Worm (Caenorhabditis elegans): Measurements from ENCODE around the gene pdtf-1.
A peak's percentile ranks its signal among the peaks of the same experiment; 100 is the strongest.

The pdtf-1 gene

ce11 chrIV:8481308-8481707 lies 48.5 kb downstream of the pdtf-1 start, which contains the start of gene spp-8 (continued):
- no peak for TF ChIP-seq sem-4 (tag; optimal IDR thresholded peaks at IDR 0.05)
- TF ChIP-seq unc-55 (GFP tag; optimal IDR thresholded peaks at IDR 0.05) = no peak
- peak; percentile 40 for TF ChIP-seq gmeb-1 (tag; optimal IDR thresholded peaks at IDR 0.05)
- no peak for TF ChIP-seq nhr-23 (tag; optimal IDR thresholded peaks at IDR 0.05)
- TF ChIP-seq C34F6.9 (tag; optimal IDR thresholded peaks at IDR 0.05) = no peak
- no peak for TF ChIP-seq lin-11 (tag; optimal IDR thresholded peaks at IDR 0.05)

DNA sequence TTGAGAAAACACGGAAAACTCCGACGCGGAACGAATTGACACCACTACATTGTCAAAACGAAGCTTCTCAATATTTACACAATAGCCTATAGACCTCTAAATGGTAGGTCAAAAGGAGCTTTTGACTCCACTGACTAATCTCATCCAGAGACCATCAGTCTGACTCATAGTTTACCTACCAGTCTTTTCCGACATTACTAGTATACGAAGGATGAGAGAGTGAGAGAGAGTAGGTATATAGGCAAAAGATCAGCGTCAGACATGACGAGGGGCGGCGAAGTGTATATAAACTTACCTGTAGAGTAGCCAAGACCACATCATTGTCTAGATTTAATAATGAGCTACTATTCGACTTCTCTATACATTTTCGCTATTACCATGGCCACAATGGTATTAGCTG lies 54.3 kb downstream of the pdtf-1 start, which contains the start of gene srlf-3:
TSS of gene srlf-3 (plus strand) at position 301 of the 400 bp plus-strand sequence.
- TF ChIP-seq nhr-25 (tag; optimal IDR thresholded peaks at IDR 0.05) = no peak
- no peak for TF ChIP-seq blmp-1 (tag; optimal IDR thresholded peaks at IDR 0.05; ENCODE audit: insufficient read depth)
- no peak for TF ChIP-seq ceh-82 (tag; optimal IDR thresholded peaks at IDR 0.05)
- no peak for TF ChIP-seq sma-3 (GFP tag; optimal IDR thresholded peaks at IDR 0.05)
- no peak for TF ChIP-seq Y55F3AM.14 (GFP tag; optimal IDR thresholded peaks at IDR 0.05)
- TF ChIP-seq mab-5 (tag; optimal IDR thresholded peaks at IDR 0.05) = no peak
- TF ChIP-seq egl-27 (tag; optimal IDR thresholded peaks at IDR 0.05) = no peak
- TF ChIP-seq nhr-129 (tag; optimal IDR thresholded peaks at IDR 0.05) = no peak
- no peak for TF ChIP-seq lin-13 (GFP tag; optimal IDR thresholded peaks at IDR 0.05)
- TF ChIP-seq aly-2 (tag; optimal IDR thresholded peaks at IDR 0.05) = no peak
- no peak for TF ChIP-seq nhr-23 (tag; optimal IDR thresholded peaks at IDR 0.05)
- TF ChIP-seq nhr-11 (tag; optimal IDR thresholded peaks at IDR 0.05) = no peak
